Worm (Caenorhabditis elegans): ENCODE results near the gene F28A10.1.

F28A10.1 gene

DNA sequence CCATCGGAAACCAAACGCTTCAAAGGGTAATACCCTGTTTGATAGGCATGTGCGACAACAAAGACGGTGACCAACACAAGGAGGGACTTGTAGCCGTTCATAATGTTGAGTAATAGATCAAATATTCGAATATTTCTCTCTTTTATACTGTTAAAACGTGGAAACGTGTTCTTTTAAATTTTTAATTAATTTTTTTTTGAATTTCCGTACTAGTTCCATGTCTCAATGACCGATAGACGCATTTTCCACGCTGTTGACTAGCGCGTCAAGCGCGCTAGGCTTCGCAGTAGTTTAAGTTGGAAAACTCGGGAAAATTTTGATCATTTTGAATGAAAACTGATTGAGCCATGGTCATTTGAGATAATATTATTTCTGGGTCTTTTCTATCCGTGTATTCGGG is 41.2 kb downstream of the F28A10.1 start, which contains the start of gene Y46B2A.3:
TSS of gene Y46B2A.3 (minus strand) at position 101 of the 400 bp plus-strand sequence.
- no peak for TF ChIP-seq him-1 (tag; optimal IDR thresholded peaks at IDR 0.05)

DNA sequence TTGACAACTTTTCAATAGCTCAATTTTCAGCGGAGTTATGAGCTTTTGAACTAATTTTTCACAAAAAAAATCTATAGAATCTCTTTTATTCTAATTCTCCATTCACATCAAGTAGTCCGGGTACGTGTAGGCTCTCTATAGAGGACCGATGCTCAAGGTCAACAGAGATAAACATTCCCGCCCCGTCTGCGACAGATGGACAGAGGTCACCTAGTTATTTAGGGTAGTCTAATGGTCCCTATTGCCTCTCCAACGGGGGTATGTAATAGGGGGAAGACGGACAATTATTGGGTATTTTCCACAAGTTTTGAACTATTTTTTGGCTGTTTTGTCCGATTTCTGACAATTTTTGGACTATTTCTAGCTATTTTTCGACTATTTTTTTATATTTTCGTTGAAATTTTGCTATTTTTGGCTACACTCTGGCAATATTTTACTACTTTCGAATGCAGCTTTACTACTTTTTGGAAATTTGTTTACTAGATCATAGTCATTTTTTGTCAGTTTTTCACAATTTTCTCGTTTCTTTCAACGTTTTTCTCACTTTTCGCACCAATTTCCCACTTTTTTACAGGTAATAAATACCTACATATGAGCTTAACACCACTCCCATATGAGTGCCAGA is 42.7 kb downstream of the F28A10.1 start, which contains the start of gene fbxc-51:
TSS of gene fbxc-51 (plus strand) at position 575 of the 625 bp plus-strand sequence.
- TF ChIP-seq F49E8.2 (tag; optimal IDR thresholded peaks at IDR 0.05; ENCODE audit: insufficient read depth) (no peak), lsy-27 (tag; optimal IDR thresholded peaks at IDR 0.05; ENCODE audit: borderline replicate concordance, insufficient read depth) (no peak), ceh-91 (GFP tag; IDR thresholded peaks at IDR 0.05) (no peak), nhr-120 (GFP tag; IDR thresholded peaks at IDR 0.05) (no peak), F57C9.4 (tag; optimal IDR thresholded peaks at IDR 0.05) (no peak), ekl-4 (GFP tag; IDR thresholded peaks at IDR 0.05) (no peak), F39B2.1 (GFP tag; IDR thresholded peaks at IDR 0.05) (no peak), lin-40 (tag; optimal IDR thresholded peaks at IDR 0.05) (no peak), hlh-12 (tag; optimal IDR thresholded peaks at IDR 0.05) (no peak), C17E4.6 (GFP tag; IDR thresholded peaks at IDR 0.05) (no peak), mel-28 (tag; optimal IDR thresholded peaks at IDR 0.05; ENCODE audit: borderline replicate concordance) (no peak), ceh-58 (GFP tag; IDR thresholded peaks at IDR 0.05) (no peak), attf-5 (GFP tag; optimal IDR thresholded peaks at IDR 0.05) (no peak), him-1 (tag; optimal IDR thresholded peaks at IDR 0.05) (no peak), F10E7.11 (tag; optimal IDR thresholded peaks at IDR 0.05) (no peak), xnd-1 (tag; optimal IDR thresholded peaks at IDR 0.05) (no peak), pha-4 (tag; optimal IDR thresholded peaks at IDR 0.05) (no peak)

DNA sequence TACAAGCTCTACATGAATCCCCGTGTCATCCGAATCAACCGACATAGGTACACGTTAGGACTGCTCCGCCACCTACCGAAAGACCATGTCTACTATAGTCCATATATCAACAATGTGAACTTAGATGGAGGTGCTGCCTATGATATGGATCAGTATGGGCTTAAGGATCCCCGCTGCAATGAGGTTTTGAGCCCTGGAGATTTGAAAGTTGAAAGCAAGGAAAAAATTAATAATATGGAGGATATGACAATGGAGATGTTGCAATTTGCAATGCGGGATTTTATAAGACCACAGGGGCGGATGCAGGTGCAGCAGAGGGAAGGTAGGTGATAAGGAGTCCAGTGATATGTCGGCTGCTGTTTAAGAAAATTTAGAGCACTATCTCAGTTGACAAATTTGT is 43.7 kb downstream of the F28A10.1 start:
- TF ChIP-seq K12H6.12 (tag; optimal IDR thresholded peaks at IDR 0.05) (no peak), snpc-3.4 (tag; optimal IDR thresholded peaks at IDR 0.05) (no peak), Y53F4B.3 (GFP tag; IDR thresholded peaks at IDR 0.05) (no peak), Y53G8AR.9 (GFP tag; conservative IDR thresholded peaks at IDR 0.05) (no peak), tlf-1 (GFP tag; optimal IDR thresholded peaks at IDR 0.05) (no peak), athp-1 (tag; optimal IDR thresholded peaks at IDR 0.05) (no peak), lsy-27 (tag; optimal IDR thresholded peaks at IDR 0.05; ENCODE audit: borderline replicate concordance, insufficient read depth) (no peak), efl-1 (GFP tag; optimal IDR thresholded peaks at IDR 0.05) (no peak), rcor-1 (GFP tag; IDR thresholded peaks at IDR 0.05) (no peak), cebp-2 (GFP tag; IDR thresholded peaks at IDR 0.05) (no peak), attf-6 (GFP tag; IDR thresholded peaks at IDR 0.05) (no peak), egrh-3 (GFP tag; IDR thresholded peaks at IDR 0.05) (no peak), nfyb-1 (GFP tag; IDR thresholded peaks at IDR 0.05) (no peak), Y95B8A.8 (GFP tag; IDR thresholded peaks at IDR 0.05) (no peak), let-607 (tag; optimal IDR thresholded peaks at IDR 0.05) (no peak), F33H1.4 (GFP tag; IDR thresholded peaks at IDR 0.05) (no peak), nfya-1 (tag; optimal IDR thresholded peaks at IDR 0.05; ENCODE audit: borderline replicate concordance, insufficient read depth) (no peak), Y67H2A.10 (GFP tag; conservative IDR thresholded peaks at IDR 0.05) (no peak), zim-3 (tag; optimal IDR thresholded peaks at IDR 0.05) (no peak), akir-1 (GFP tag; optimal IDR thresholded peaks at IDR 0.05) (no peak)
